Fruit fly (Drosophila melanogaster) whole organism, embryonic: ENCODE data around the gene crq.
A peak's percentile ranks its signal among the peaks of the same experiment; 100 is the strongest.

Source experiments
- CG1024 ChIP-seq: fragments of 200-800 bp; sonication (Bioruptor generic); IDR thresholded peaks from 2 replicates; pipeline ENCODE4 v1.3.6; 2022; ENCODE audit warnings: missing biosample characterization, missing genetic modification characterization
- CG10321 ChIP-seq: fragments of 200-800 bp; sonication (Bioruptor generic); IDR thresholded peaks from 2 replicates; pipeline ENCODE4 v1.3.6; 2022; ENCODE audit warnings: missing biosample characterization, missing genetic modification characterization
- CG11695 ChIP-seq: fragments of 200-800 bp; sonication (Bioruptor generic); IDR thresholded peaks from 3 replicates; pipeline ENCODE4 v1.3.6; 2022; ENCODE audit warnings: missing biosample characterization, missing genetic modification characterization
- CG11723 ChIP-seq: fragments of 200-800 bp; sonication (Bioruptor generic); optimal IDR thresholded peaks from 2 replicates; lab custom pipeline; 2017; ENCODE audit warnings: missing biosample characterization, mild to moderate bottlenecking, missing genetic modification characterization
- CG12942 ChIP-seq: fragments of 200-800 bp; sonication (Bioruptor generic); optimal IDR thresholded peaks from 3 replicates; lab custom pipeline; 2016; ENCODE audit warnings: missing biosample characterization, missing genetic modification characterization
- CG13123 ChIP-seq: fragments of 200-800 bp; sonication (Bioruptor generic); optimal IDR thresholded peaks from 2 replicates; lab custom pipeline; 2016; ENCODE audit warnings: missing biosample characterization, missing genetic modification characterization
- CG13287 ChIP-seq: fragments of 200-800 bp; sonication (Bioruptor generic); IDR thresholded peaks from 2 replicates; pipeline ENCODE4 v1.3.6; 2022; ENCODE audit warnings: missing biosample characterization, missing genetic modification characterization; ENCODE audit not compliant: partially characterized antibody
- CG17359 ChIP-seq: fragments of 200-800 bp; sonication (Bioruptor generic); optimal IDR thresholded peaks from 3 replicates; lab custom pipeline; 2018; ENCODE audit warnings: missing biosample characterization, mild to moderate bottlenecking, missing genetic modification characterization, moderate library complexity
- CG18011 ChIP-seq: fragments of 200-800 bp; sonication (Bioruptor generic); optimal IDR thresholded peaks from 2 replicates; lab custom pipeline; 2017; ENCODE audit warnings: missing biosample characterization, missing genetic modification characterization, mild to moderate bottlenecking, moderate library complexity, missing genotype
- CG2678 ChIP-seq: fragments of 200-800 bp; sonication (Bioruptor generic); optimal IDR thresholded peaks from 3 replicates; lab custom pipeline; 2019; ENCODE audit warnings: missing biosample characterization, mild to moderate bottlenecking, missing genetic modification characterization, moderate library complexity
- CG2712 ChIP-seq: fragments of 200-800 bp; optimal IDR thresholded peaks from 3 replicates; lab custom pipeline; 2019; ENCODE audit warnings: missing biosample characterization, mild to moderate bottlenecking, missing genetic modification characterization, moderate library complexity
- CG2875 ChIP-seq: fragments of 200-800 bp; sonication (Bioruptor generic); optimal IDR thresholded peaks from 2 replicates; lab custom pipeline; 2017; ENCODE audit warnings: missing biosample characterization, mild to moderate bottlenecking, missing genetic modification characterization, missing genetic modification reagents
- CG30020 ChIP-seq: fragments of 200-800 bp; optimal IDR thresholded peaks from 2 replicates; lab custom pipeline; 2019; ENCODE audit warnings: missing biosample characterization, mild to moderate bottlenecking, missing genetic modification characterization, moderate library complexity
- CG32767 ChIP-seq: fragments of 200-800 bp; sonication (Bioruptor generic); IDR thresholded peaks from 2 replicates; pipeline ENCODE4 v1.3.6; 2022; ENCODE audit warnings: missing biosample characterization, missing genetic modification characterization
- CG33213 ChIP-seq: fragments of 200-800 bp; sonication (Bioruptor generic); optimal IDR thresholded peaks from 3 replicates; lab custom pipeline; 2016; ENCODE audit warnings: missing biosample characterization, missing genetic modification characterization
- CG3838 ChIP-seq: fragments of 200-800 bp; sonication (Bioruptor generic); optimal IDR thresholded peaks from 3 replicates; lab custom pipeline; 2016; ENCODE audit warnings: missing biosample characterization, missing genetic modification characterization
- CG4282 ChIP-seq: fragments of 200-800 bp; sonication (Bioruptor generic); optimal IDR thresholded peaks from 2 replicates; lab custom pipeline; 2016; ENCODE audit warnings: missing biosample characterization, missing genetic modification characterization
- CG4424 ChIP-seq: fragments of 200-800 bp; sonication (Bioruptor generic); optimal IDR thresholded peaks from 3 replicates; lab custom pipeline; 2016; ENCODE audit warnings: missing biosample characterization, missing genetic modification characterization
- CG4730 ChIP-seq: fragments of 200-800 bp; sonication (Bioruptor generic); IDR thresholded peaks from 2 replicates; pipeline ENCODE4 v1.3.6; 2022; ENCODE audit warnings: missing biosample characterization, missing genetic modification characterization
- CG5953 ChIP-seq: fragments of 200-800 bp; sonication (Bioruptor generic); IDR thresholded peaks from 2 replicates; pipeline ENCODE4 v1.3.6; 2022; ENCODE audit warnings: missing biosample characterization, missing genetic modification characterization
- CG7786 ChIP-seq: fragments of 200-800 bp; sonication (Bioruptor generic); optimal IDR thresholded peaks from 2 replicates; lab custom pipeline; 2016; ENCODE audit warnings: missing biosample characterization, missing genetic modification characterization
- CG7928 ChIP-seq: fragments of 200-800 bp; sonication (Bioruptor generic); optimal IDR thresholded peaks from 2 replicates; lab custom pipeline; 2017; ENCODE audit warnings: missing biosample characterization, mild to moderate bottlenecking, missing genetic modification characterization
- CG9797 ChIP-seq: fragments of 200-800 bp; sonication (Bioruptor generic); optimal IDR thresholded peaks from 3 replicates; lab custom pipeline; 2018; ENCODE audit warnings: missing biosample characterization, mild to moderate bottlenecking, missing genetic modification characterization
- Eip74EF ChIP-seq, 2 experiments: fragments of 200-800 bp in 1 of 2; fragments of >200 bp in 1 of 2; sonication (Bioruptor generic) in 1 of 2; optimal IDR thresholded peaks; 2 replicates each; lab custom pipeline; 2017 to 2019; ENCODE audit warnings: missing biosample characterization in 2 of 2, missing genetic modification characterization in 2 of 2, mild to moderate bottlenecking in 1 of 2, moderate library complexity in 1 of 2
- Gsc ChIP-seq: fragments of 200-800 bp; sonication (Bioruptor generic); IDR thresholded peaks from 2 replicates; pipeline ENCODE4 v1.3.6; 2022; ENCODE audit warnings: missing biosample characterization, missing genetic modification characterization
- H2.0 ChIP-seq: fragments of 200-800 bp; sonication (Bioruptor generic); IDR thresholded peaks from 2 replicates; pipeline ENCODE4 v1.3.6; 2022; ENCODE audit warnings: missing biosample characterization, missing genetic modification characterization
- Hand ChIP-seq: fragments of 200-800 bp; sonication (Bioruptor generic); optimal IDR thresholded peaks from 2 replicates; lab custom pipeline; 2017; ENCODE audit warnings: mild to moderate bottlenecking, missing biosample characterization, missing genetic modification reagents, missing genetic modification characterization
- Mes4 ChIP-seq: fragments of 200-800 bp; sonication (Bioruptor generic); optimal IDR thresholded peaks from 2 replicates; lab custom pipeline; 2016; ENCODE audit warnings: missing biosample characterization, missing genetic modification characterization
- Nf-YB ChIP-seq: fragments of 200-800 bp; sonication (Bioruptor generic); optimal IDR thresholded peaks from 3 replicates; lab custom pipeline; 2019; ENCODE audit warnings: missing biosample characterization, mild to moderate bottlenecking, missing genetic modification characterization, moderate library complexity
- YL-1 ChIP-seq: fragments of 200-800 bp; sonication (Bioruptor generic); optimal IDR thresholded peaks from 3 replicates; lab custom pipeline; 2017; ENCODE audit warnings: missing biosample characterization, mild to moderate bottlenecking, missing genetic modification characterization
- ac ChIP-seq: fragments of 200-800 bp; sonication (Bioruptor generic); optimal IDR thresholded peaks from 3 replicates; lab custom pipeline; 2017; ENCODE audit warnings: missing biosample characterization, mild to moderate bottlenecking, missing genetic modification characterization
- cwo ChIP-seq: fragments of 200-800 bp; sonication (Bioruptor generic); optimal IDR thresholded peaks from 3 replicates; lab custom pipeline; 2017; ENCODE audit warnings: missing biosample characterization, missing genetic modification characterization, mild to moderate bottlenecking, moderate library complexity, missing genetic modification reagents
- danr ChIP-seq: fragments of 200-800 bp; sonication (Bioruptor generic); IDR thresholded peaks from 2 replicates; pipeline ENCODE4 v1.3.6; 2022; ENCODE audit warnings: missing biosample characterization, missing genetic modification characterization
- dm ChIP-seq: fragments of 200-800 bp; sonication (Bioruptor generic); optimal IDR thresholded peaks from 3 replicates; lab custom pipeline; 2016; ENCODE audit warnings: missing biosample characterization, missing genetic modification characterization
- eyg ChIP-seq: fragments of 200-800 bp; sonication (Bioruptor generic); optimal IDR thresholded peaks from 3 replicates; lab custom pipeline; 2016; ENCODE audit warnings: missing biosample characterization, missing genetic modification characterization
- fd96Cb ChIP-seq: fragments of 200-800 bp; sonication (Bioruptor generic); optimal IDR thresholded peaks from 2 replicates; lab custom pipeline; 2018; ENCODE audit warnings: missing biosample characterization, mild to moderate bottlenecking, missing genetic modification characterization, moderate library complexity
- fu2 ChIP-seq: fragments of 200-800 bp; sonication (Bioruptor generic); optimal IDR thresholded peaks from 2 replicates; lab custom pipeline; 2016; ENCODE audit warnings: missing biosample characterization, missing genetic modification characterization
- gce ChIP-seq: fragments of 200-800 bp; sonication (Bioruptor generic); IDR thresholded peaks from 3 replicates; pipeline ENCODE4 v1.3.6; 2022; ENCODE audit warnings: missing biosample characterization, missing genetic modification characterization
- gem ChIP-seq: fragments of 200-800 bp; sonication (Bioruptor generic); optimal IDR thresholded peaks from 2 replicates; lab custom pipeline; 2019; ENCODE audit warnings: missing biosample characterization, mild to moderate bottlenecking, missing genetic modification characterization, moderate library complexity
- hkb ChIP-seq, 2 experiments: fragments of 200-800 bp in 1 of 2; fragments of >200 bp in 1 of 2; sonication (Bioruptor generic) in 1 of 2; IDR thresholded peaks in 1 of 2; optimal IDR thresholded peaks in 1 of 2; 2 replicates each; pipeline versions ENCODE4 v1.3.6 to Lab custom; 2017 to 2022; ENCODE audit warnings: missing biosample characterization in 1 of 2, missing genetic modification characterization in 1 of 2
- jumu ChIP-seq: fragments of 200-800 bp; sonication (Bioruptor generic); optimal IDR thresholded peaks from 3 replicates; lab custom pipeline; 2016; ENCODE audit warnings: missing biosample characterization, missing genetic modification characterization
- klu ChIP-seq: fragments of 200-800 bp; sonication (Bioruptor generic); IDR thresholded peaks from 2 replicates; pipeline ENCODE4 v1.3.6; 2022; ENCODE audit warnings: missing biosample characterization, missing genetic modification characterization
- lbe ChIP-seq: fragments of 200-800 bp; sonication (Bioruptor generic); optimal IDR thresholded peaks from 2 replicates; lab custom pipeline; 2016; ENCODE audit warnings: missing biosample characterization, mild to moderate bottlenecking, missing genetic modification characterization
- row ChIP-seq: fragments of 200-800 bp; sonication (Bioruptor generic); IDR thresholded peaks from 3 replicates; pipeline ENCODE4 v1.3.6; 2022; ENCODE audit warnings: missing biosample characterization, missing genetic modification characterization
- salm ChIP-seq: fragments of 200-800 bp; sonication (Bioruptor generic); optimal IDR thresholded peaks from 2 replicates; lab custom pipeline; 2018; ENCODE audit warnings: missing biosample characterization, mild to moderate bottlenecking, missing genetic modification characterization
- sens-2 ChIP-seq: fragments of 200-800 bp; sonication (Bioruptor generic); IDR thresholded peaks from 2 replicates; pipeline ENCODE4 v1.3.6; 2022; ENCODE audit warnings: missing biosample characterization, missing genetic modification characterization
- tll ChIP-seq, 2 experiments: fragments of 200-800 bp in 1 of 2; fragments of >200 bp in 1 of 2; sonication (Bioruptor generic) in 1 of 2; optimal IDR thresholded peaks; 2 replicates each; lab custom pipeline; 2017 to 2019; ENCODE audit warnings: missing biosample characterization in 2 of 2, missing genetic modification characterization in 2 of 2, mild to moderate bottlenecking in 1 of 2, moderate library complexity in 1 of 2
- toy ChIP-seq: fragments of 200-800 bp; sonication (Bioruptor generic); IDR thresholded peaks from 2 replicates; pipeline ENCODE4 v1.3.6; 2022; ENCODE audit warnings: missing biosample characterization, missing genetic modification characterization
- trem ChIP-seq: fragments of 200-800 bp; optimal IDR thresholded peaks from 3 replicates; lab custom pipeline; 2019; ENCODE audit warnings: missing biosample characterization, mild to moderate bottlenecking, missing genetic modification characterization, moderate library complexity
- unpg ChIP-seq: fragments of 200-800 bp; sonication (Bioruptor generic); optimal IDR thresholded peaks from 3 replicates; lab custom pipeline; 2018; ENCODE audit warnings: missing biosample characterization, mild to moderate bottlenecking, missing genetic modification characterization, moderate library complexity

crq gene

DNA sequence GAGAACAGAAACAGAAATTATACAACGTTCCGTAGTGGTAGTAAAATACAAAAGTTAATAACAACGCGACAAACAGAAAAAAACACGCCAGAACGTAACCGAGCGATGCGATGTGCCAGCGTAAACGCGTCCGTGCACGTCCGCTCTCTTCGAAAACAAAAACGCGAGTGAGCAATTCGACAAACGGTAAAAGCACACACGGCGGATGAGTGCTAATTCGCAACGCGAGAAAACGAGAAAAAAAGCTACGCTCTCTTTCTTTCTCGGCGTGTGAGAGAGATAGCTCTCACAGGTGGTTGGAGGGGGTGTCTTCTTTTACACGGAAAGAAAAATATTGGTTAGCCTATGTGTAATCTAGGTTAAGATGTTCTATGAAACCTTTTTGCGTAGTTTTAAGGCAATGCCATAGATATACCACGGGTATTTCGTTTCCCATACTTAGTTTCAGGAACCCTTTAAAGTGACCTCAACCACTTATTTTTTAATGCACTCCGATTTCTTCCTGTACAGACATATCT is 19.3 kb upstream of the crq start, which contains the start of gene CG4297 (continued):
- TF ChIP-seq CG32767 (GFP tag; lab: Robert Waterston, UW) = no peak
- TF ChIP-seq YL-1 (GFP tag; lab: Kevin White, UChicago) = peak; percentile 43
- TF ChIP-seq CG7928 (GFP tag; lab: Kevin White, UChicago) = peak; percentile 65
- peak; percentile 94 for TF ChIP-seq unpg (GFP tag; lab: Kevin White, UChicago)
- TF ChIP-seq CG17359 (tag; lab: Kevin White, UChicago) = peak; percentile 95
- TF ChIP-seq jumu = peak; percentile 92
- peak; percentile 94 for TF ChIP-seq CG2875 (GFP tag; lab: Kevin White, UChicago)
- TF ChIP-seq CG13287 (GFP tag; lab: Robert Waterston, UW) = no peak
- TF ChIP-seq CG1024 (GFP tag; lab: Robert Waterston, UW) = no peak
- TF ChIP-seq fd96Cb (tag; lab: Kevin White, UChicago) = peak; percentile 91
- TF ChIP-seq row (GFP tag; lab: Robert Waterston, UW) = no peak
- TF ChIP-seq CG4282 (GFP tag; lab: Kevin White, UChicago) = peak; percentile 91
- TF ChIP-seq gce = no peak
- peak in 1 of 2 experiments; percentile 91 for TF ChIP-seq Eip74EF (GFP tag; optimal IDR thresholded peaks at IDR 0.05; lab: Kevin White, UChicago)
- TF ChIP-seq gem (tag; lab: Kevin White, UChicago) = peak; percentile 95
- TF ChIP-seq fu2 (GFP tag; lab: Kevin White, UChicago) = peak; percentile 94
- TF ChIP-seq Hand (GFP tag; lab: Kevin White, UChicago) = peak; percentile 94
- TF ChIP-seq Gsc (GFP tag; lab: Robert Waterston, UW) = no peak
- no peak for TF ChIP-seq CG9797 (GFP tag; lab: Kevin White, UChicago)
- peak; percentile 93 for TF ChIP-seq CG2712 (tag; lab: Kevin White, UChicago)
- no peak for TF ChIP-seq CG4730 (GFP tag; lab: Robert Waterston, UW)
- no peak for TF ChIP-seq hkb (optimal IDR thresholded peaks at IDR 0.05; lab: Kevin White, UChicago)
- no peak for TF ChIP-seq hkb (GFP tag; IDR thresholded peaks at IDR 0.05; lab: Robert Waterston, UW)
- peak; percentile 84 for TF ChIP-seq dm (GFP tag; lab: Kevin White, UChicago)
- TF ChIP-seq salm = peak; percentile 91
- TF ChIP-seq danr (GFP tag; lab: Robert Waterston, UW) = no peak
- peak; percentile 93 for TF ChIP-seq CG7786
- TF ChIP-seq CG12942 (GFP tag; lab: Kevin White, UChicago) = peak; percentile 87
- TF ChIP-seq CG3838 (GFP tag; lab: Kevin White, UChicago) = peak; percentile 65
- TF ChIP-seq CG18011 = peak; percentile 75
- peak; percentile 62 for TF ChIP-seq Nf-YB (GFP tag; lab: Kevin White, UChicago)
- TF ChIP-seq Mes4 (GFP tag; lab: Kevin White, UChicago) = peak; percentile 85
- TF ChIP-seq H2.0 = no peak
- peak; percentile 67 for TF ChIP-seq trem (tag; lab: Kevin White, UChicago)
- TF ChIP-seq CG13123 = peak; percentile 76
- no peak for TF ChIP-seq CG11695 (GFP tag; lab: Robert Waterston, UW)
- TF ChIP-seq sens-2 (GFP tag; lab: Robert Waterston, UW) = no peak
- TF ChIP-seq CG4424 (GFP tag; lab: Kevin White, UChicago) = peak; percentile 94
- TF ChIP-seq CG33213 = peak; percentile 95
- TF ChIP-seq cwo (GFP tag; lab: Kevin White, UChicago) = peak; percentile 93
- TF ChIP-seq lbe = peak; percentile 2
- peak; percentile 40 for TF ChIP-seq CG30020 (tag; lab: Kevin White, UChicago)
- TF ChIP-seq klu (GFP tag; lab: Robert Waterston, UW) = no peak
- peak; percentile 82 for TF ChIP-seq CG11723 (GFP tag; lab: Kevin White, UChicago)
- TF ChIP-seq eyg (GFP tag; lab: Kevin White, UChicago) = peak; percentile 91
- TF ChIP-seq CG10321 (GFP tag; lab: Robert Waterston, UW) = no peak
- peak; percentile 95 for TF ChIP-seq CG2678 (tag; lab: Kevin White, UChicago)
- no peak for TF ChIP-seq toy (GFP tag; lab: Robert Waterston, UW)
- no peak for TF ChIP-seq tll (GFP tag; optimal IDR thresholded peaks at IDR 0.05; lab: Kevin White, UChicago)
- TF ChIP-seq ac (GFP tag; lab: Kevin White, UChicago) = peak; percentile 44
- TF ChIP-seq CG5953 (GFP tag; lab: Robert Waterston, UW) = no peak
